Fruit fly (Drosophila melanogaster): Measurements from ENCODE around the gene Rev1.

Rev1 gene

DNA sequence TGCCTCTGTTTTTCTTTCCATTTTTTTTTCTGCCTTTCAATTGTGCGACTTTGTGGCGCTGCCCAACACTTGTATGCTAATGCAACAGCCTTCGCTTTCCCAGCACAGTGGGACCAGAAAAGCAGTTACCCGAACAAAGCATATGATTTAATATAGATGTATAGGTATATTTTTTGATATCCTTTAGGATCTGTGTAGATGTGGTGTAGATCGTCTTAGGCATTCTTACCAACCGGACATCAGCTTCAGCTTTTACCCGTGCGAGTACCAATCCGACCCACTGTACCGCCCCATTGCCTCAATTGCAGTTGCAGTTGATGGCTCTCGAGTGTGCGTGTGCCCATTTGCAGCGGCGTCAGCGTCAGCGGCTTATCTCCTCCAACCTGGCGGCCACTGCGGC lies 17.7 kb upstream of the Rev1 start (continued):
- TF ChIP-seq Atf6 (GFP tag; IDR thresholded peaks at IDR 0.05): peak; percentile 59
- peak; percentile 63 for TF ChIP-seq HLH3B (GFP tag; IDR thresholded peaks at IDR 0.05)
- TF ChIP-seq CG15601 (tag; optimal IDR thresholded peaks at IDR 0.05): peak; percentile 56
- TF ChIP-seq Vsx1 (GFP tag; optimal IDR thresholded peaks at IDR 0.05): no peak
- TF ChIP-seq CkIIα-i1 (GFP tag; IDR thresholded peaks at IDR 0.05): no peak
- peak; percentile 35 for TF ChIP-seq ems (GFP tag; optimal IDR thresholded peaks at IDR 0.05)
- TF ChIP-seq CG9609 (GFP tag; optimal IDR thresholded peaks at IDR 0.05): peak; percentile 27
- peak; percentile 24 for TF ChIP-seq dm (GFP tag; optimal IDR thresholded peaks at IDR 0.05)
- TF ChIP-seq Drgx (GFP tag; IDR thresholded peaks at IDR 0.05): peak; percentile 98
- peak; percentile 47 for TF ChIP-seq bab2 (GFP tag; optimal IDR thresholded peaks at IDR 0.05)
- TF ChIP-seq prd (optimal IDR thresholded peaks at IDR 0.05): no peak
- peak; percentile 80; the same call in 2 of the 3 replicates for TF ChIP-seq prd (GFP tag; IDR thresholded peaks at IDR 0.05)
- peak; percentile 50; the same call in 1 of the 2 replicates for TF ChIP-seq CG32767 (GFP tag; IDR thresholded peaks at IDR 0.05)
- no peak for TF ChIP-seq mirr (GFP tag; optimal IDR thresholded peaks at IDR 0.05)
- peak; percentile 46; the same call in 2 of the 3 replicates for TF ChIP-seq CG11456 (GFP tag; IDR thresholded peaks at IDR 0.05)
- no peak for TF ChIP-seq CG33557 (GFP tag; optimal IDR thresholded peaks at IDR 0.05)
- TF ChIP-seq CG17568 (GFP tag; optimal IDR thresholded peaks at IDR 0.05): peak; percentile 35
- TF ChIP-seq CG12219 (GFP tag; optimal IDR thresholded peaks at IDR 0.05): peak; percentile 57
- TF ChIP-seq CG15479 (GFP tag; optimal IDR thresholded peaks at IDR 0.05): no peak
- TF ChIP-seq usp (GFP tag; optimal IDR thresholded peaks at IDR 0.05): no peak
- no peak for TF ChIP-seq D (optimal IDR thresholded peaks at IDR 0.05)
- peak; percentile 73 for TF ChIP-seq D (GFP tag; optimal IDR thresholded peaks at IDR 0.05)
- TF ChIP-seq Xbp1 (GFP tag; optimal IDR thresholded peaks at IDR 0.05): peak; percentile 78
- TF ChIP-seq CG10959 (GFP tag; IDR thresholded peaks at IDR 0.05): peak; percentile 65
- no peak for TF ChIP-seq CG3995 (GFP tag; optimal IDR thresholded peaks at IDR 0.05)
- TF ChIP-seq br (optimal IDR thresholded peaks at IDR 0.05): no peak
- TF ChIP-seq CG4424 (GFP tag; optimal IDR thresholded peaks at IDR 0.05): peak; percentile 75
- no peak for TF ChIP-seq Dbx (GFP tag; IDR thresholded peaks at IDR 0.05)
- TF ChIP-seq CG15269 (tag; optimal IDR thresholded peaks at IDR 0.05): peak; percentile 38
- TF ChIP-seq grau (tag; optimal IDR thresholded peaks at IDR 0.05): peak; percentile 60
- TF ChIP-seq luna (GFP tag; optimal IDR thresholded peaks at IDR 0.05): no peak
- peak; percentile 33; the same call in 2 of the 3 replicates for TF ChIP-seq B-H1 (GFP tag; IDR thresholded peaks at IDR 0.05)
- TF ChIP-seq Tbp (GFP tag; optimal IDR thresholded peaks at IDR 0.05): no peak
- no peak for TF ChIP-seq Usf (GFP tag; optimal IDR thresholded peaks at IDR 0.05)
- TF ChIP-seq lab (GFP tag; optimal IDR thresholded peaks at IDR 0.05): peak; percentile 54
- peak; percentile 31 for TF ChIP-seq CG1233 (GFP tag; optimal IDR thresholded peaks at IDR 0.05)
- no peak for TF ChIP-seq dati (GFP tag; IDR thresholded peaks at IDR 0.05)

DNA sequence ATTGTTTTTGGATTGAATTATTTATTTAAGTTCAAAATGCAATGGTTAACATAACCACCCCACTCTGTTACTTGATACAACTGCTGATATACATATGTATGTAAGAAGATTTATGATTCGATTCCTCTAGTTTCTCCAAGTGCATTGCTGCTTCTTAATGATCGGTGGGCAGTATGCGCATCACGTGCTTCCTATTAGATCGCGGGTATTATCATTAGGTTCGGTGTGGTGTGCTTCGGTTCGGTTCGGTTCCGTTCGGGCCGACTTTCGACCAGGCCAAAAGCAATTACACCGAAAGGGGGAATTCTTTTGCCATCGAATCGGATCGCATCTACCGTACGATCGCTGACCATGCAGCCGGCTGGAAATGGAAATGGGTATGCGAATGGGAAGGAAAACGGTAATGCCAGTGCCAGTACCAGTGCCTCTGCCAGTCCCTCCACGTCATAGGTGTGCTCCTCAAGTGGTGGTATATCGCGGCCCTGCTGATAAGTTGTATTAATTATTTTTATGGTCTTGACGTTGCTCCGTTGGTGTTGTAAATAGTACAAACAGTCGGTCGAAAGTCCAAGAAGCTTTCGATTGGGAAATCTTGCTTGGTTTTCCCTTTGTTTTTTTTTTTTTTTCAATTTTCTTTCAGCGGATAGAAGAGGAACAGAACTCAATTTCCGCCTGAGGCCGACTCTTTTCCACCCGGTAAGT lies 16.7 kb upstream of the Rev1 start:
- TF ChIP-seq dmrt99B (tag; optimal IDR thresholded peaks at IDR 0.05) (no peak), pan (optimal IDR thresholded peaks at IDR 0.05) (no peak), pan (GFP tag; optimal IDR thresholded peaks at IDR 0.05 in 1 of 2, IDR thresholded peaks at IDR 0.05 in 1 of 2) (peak in 1 of 2 experiments; percentile 20), D19B (GFP tag; optimal IDR thresholded peaks at IDR 0.05) (peak; percentile 58), CG2120 (GFP tag; optimal IDR thresholded peaks at IDR 0.05) (no peak), Dll (GFP tag; IDR thresholded peaks at IDR 0.05; ENCODE audit: partially characterized antibody) (no peak), ewg (GFP tag; optimal IDR thresholded peaks at IDR 0.05) (no peak), p53 (GFP tag; optimal IDR thresholded peaks at IDR 0.05) (no peak), CG11560 (tag; IDR thresholded peaks at IDR 0.05) (no peak), tap (tag; optimal IDR thresholded peaks at IDR 0.05) (no peak), Gug (GFP tag; IDR thresholded peaks at IDR 0.05) (no peak), CG17829 (tag; optimal IDR thresholded peaks at IDR 0.05) (no peak), CG10462 (GFP tag; optimal IDR thresholded peaks at IDR 0.05) (no peak), hth (optimal IDR thresholded peaks at IDR 0.05) (no peak), cad (GFP tag; optimal IDR thresholded peaks at IDR 0.05) (no peak), CG10267 (tag; optimal IDR thresholded peaks at IDR 0.05) (no peak), mirr (GFP tag; optimal IDR thresholded peaks at IDR 0.05) (peak; percentile 57), Lim3 (GFP tag; IDR thresholded peaks at IDR 0.05) (no peak; the same call in 1 of the 2 replicates)
